Worm (Caenorhabditis elegans): Measurements from ENCODE around the gene F59E11.5.

F59E11.5 gene

ce11 chrV:8974889-8975422 is 19.9 kb upstream of the F59E11.5 start, which contains the start of gene nhr-143:
Gene nhr-143, minus strand, starts transcription at chrV:8974939.
- TF ChIP-seq nhr-237 (tag; optimal IDR thresholded peaks at IDR 0.05) (no peak), lsy-2 (tag; optimal IDR thresholded peaks at IDR 0.05) (no peak), efl-3 (GFP tag; optimal IDR thresholded peaks at IDR 0.05) (no peak), C16A3.4 (tag; optimal IDR thresholded peaks at IDR 0.05) (no peak), fkh-8 (tag; optimal IDR thresholded peaks at IDR 0.05) (no peak), aly-2 (tag; optimal IDR thresholded peaks at IDR 0.05) (no peak), nhr-19 (GFP tag; conservative IDR thresholded peaks at IDR 0.05) (no peak), blmp-1 (tag; optimal IDR thresholded peaks at IDR 0.05) (peak; percentile 40), tbx-2 (tag; optimal IDR thresholded peaks at IDR 0.05) (no peak), nhr-47 (tag; optimal IDR thresholded peaks at IDR 0.05) (no peak), ztf-11 (tag; optimal IDR thresholded peaks at IDR 0.05) (no peak), jun-1 (tag; optimal IDR thresholded peaks at IDR 0.05) (peak; percentile 2), nhr-90 (tag; optimal IDR thresholded peaks at IDR 0.05; ENCODE audit: poor library complexity) (no peak), nhr-11 (tag; optimal IDR thresholded peaks at IDR 0.05) (no peak), nhr-71 (tag; optimal IDR thresholded peaks at IDR 0.05) (peak; percentile 3), elt-2 (tag; optimal IDR thresholded peaks at IDR 0.05) (peak; percentile 18), C04F5.9 (tag; optimal IDR thresholded peaks at IDR 0.05) (no peak), hlh-4 (tag; optimal IDR thresholded peaks at IDR 0.05) (no peak), mep-1 (tag; optimal IDR thresholded peaks at IDR 0.05) (peak; percentile 7), ets-5 (GFP tag; IDR thresholded peaks at IDR 0.05) (no peak), skn-1 (tag; optimal IDR thresholded peaks at IDR 0.05) (no peak), xbp-1 (tag; optimal IDR thresholded peaks at IDR 0.05) (no peak), hlh-17 (GFP tag; optimal IDR thresholded peaks at IDR 0.05; ENCODE audit: borderline replicate concordance) (no peak), ceh-82 (tag; optimal IDR thresholded peaks at IDR 0.05) (no peak), fkh-4 (tag; optimal IDR thresholded peaks at IDR 0.05; ENCODE audit: borderline replicate concordance) (no peak)

ce11 chrV:8977895-8978294 is 17.0 kb upstream of the F59E11.5 start:
- TF ChIP-seq efl-1 (optimal IDR thresholded peaks at IDR 0.05): no peak
- TF ChIP-seq efl-1 (GFP tag; optimal IDR thresholded peaks at IDR 0.05 in 1 of 2): peak in 1 of 2 experiments; percentile 62
- no peak for TF ChIP-seq hlh-4 (tag; optimal IDR thresholded peaks at IDR 0.05)
- TF ChIP-seq mep-1 (tag; optimal IDR thresholded peaks at IDR 0.05): no peak
- TF ChIP-seq nhr-90 (tag; optimal IDR thresholded peaks at IDR 0.05; ENCODE audit: poor library complexity): no peak
- no peak for TF ChIP-seq unc-86 (tag; optimal IDR thresholded peaks at IDR 0.05)

- peak; percentile 83 for TF ChIP-seq ceh-8 (GFP tag; optimal IDR thresholded peaks at IDR 0.05)
- no peak for TF ChIP-seq sptf-1 (tag; optimal IDR thresholded peaks at IDR 0.05)
- TF ChIP-seq C16A3.4 (tag; optimal IDR thresholded peaks at IDR 0.05): no peak
Observed at ce11 chrV:8980845-8981244, 14.1 kb upstream of the F59E11.5 start, which contains the start of gene str-84. Gene str-84, minus strand, starts transcription at chrV:8980945.

ce11 chrV:8983604-8984003 is 11.3 kb upstream of the F59E11.5 start, which contains the start of gene str-86:
Gene str-86, minus strand, starts transcription at chrV:8983704.
- TF ChIP-seq nhr-11 (tag; optimal IDR thresholded peaks at IDR 0.05) (no peak), unc-62 (GFP tag; optimal IDR thresholded peaks at IDR 0.05) (no peak), lir-3 (tag; optimal IDR thresholded peaks at IDR 0.05; ENCODE audit: poor library complexity) (no peak), alr-1 (tag; optimal IDR thresholded peaks at IDR 0.05; ENCODE audit: borderline replicate concordance) (no peak), unc-98 (GFP tag; IDR thresholded peaks at IDR 0.05) (no peak), nhr-12 (tag; optimal IDR thresholded peaks at IDR 0.05) (no peak), nhr-84 (tag; optimal IDR thresholded peaks at IDR 0.05) (no peak), ama-1 (optimal IDR thresholded peaks at IDR 0.05) (no peak), sox-4 (tag; optimal IDR thresholded peaks at IDR 0.05) (no peak), ztf-11 (tag; optimal IDR thresholded peaks at IDR 0.05) (no peak), egl-27 (tag; optimal IDR thresholded peaks at IDR 0.05) (no peak), F16B12.6 (tag; optimal IDR thresholded peaks at IDR 0.05) (no peak), fkh-8 (tag; optimal IDR thresholded peaks at IDR 0.05) (no peak), unc-130 (tag; optimal IDR thresholded peaks at IDR 0.05) (no peak), tlp-1 (tag; optimal IDR thresholded peaks at IDR 0.05) (no peak), sptf-1 (tag; optimal IDR thresholded peaks at IDR 0.05) (no peak), efl-1 (optimal IDR thresholded peaks at IDR 0.05) (no peak), efl-1 (GFP tag; optimal IDR thresholded peaks at IDR 0.05 in 1 of 2) (no peak), egl-13 (tag; optimal IDR thresholded peaks at IDR 0.05) (no peak), snu-23 (GFP tag; optimal IDR thresholded peaks at IDR 0.05) (no peak), lin-13 (GFP tag; optimal IDR thresholded peaks at IDR 0.05) (no peak)

Data from whole organism, L1 larva.